Worm (Caenorhabditis elegans): ENCODE data around the gene ZK1290.5.

- TF ChIP-seq snpc-4 (tag; optimal IDR thresholded peaks at IDR 0.05) (no peak), lin-13 (GFP tag; optimal IDR thresholded peaks at IDR 0.05) (no peak), lin-39 (tag; optimal IDR thresholded peaks at IDR 0.05) (no peak), unc-130 (tag; optimal IDR thresholded peaks at IDR 0.05) (no peak), sptf-1 (tag; optimal IDR thresholded peaks at IDR 0.05) (no peak), swsn-7 (tag; optimal IDR thresholded peaks at IDR 0.05) (no peak), mdl-1 (tag; optimal IDR thresholded peaks at IDR 0.05) (no peak), fkh-10 (GFP tag; optimal IDR thresholded peaks at IDR 0.05) (no peak), alr-1 (tag; optimal IDR thresholded peaks at IDR 0.05; ENCODE audit: borderline replicate concordance) (no peak), sup-37 (GFP tag; optimal IDR thresholded peaks at IDR 0.05) (no peak)
Observed at ce11 chrII:7560844-7561243, 31.4 kb downstream of the ZK1290.5 start.

Measured in whole organism, L1 larva.